Worm (Caenorhabditis elegans) whole organism, young adult: Measurements from ENCODE around the gene C01G5.7.

ENCODE experiments used
- B0261.1 ChIP-seq: sonication (generic microtip); optimal IDR thresholded peaks from 2 replicates; lab custom pipeline; 2016; ENCODE audit warnings: mild to moderate bottlenecking, missing genetic modification characterization, moderate library complexity, missing compliant biosample characterization
- F33H1.4 ChIP-seq: fragments of 200-800 bp; sonication (Bioruptor generic); IDR thresholded peaks from 2 replicates; pipeline ENCODE4 v1.3.6; 2022; ENCODE audit warnings: missing genetic modification reagents, missing genetic modification characterization, missing compliant biosample characterization
- Y53G8AR.9 ChIP-seq: fragments of 200-800 bp; sonication (Bioruptor generic); conservative IDR thresholded peaks from 2 replicates; pipeline ENCODE4 v1.3.6; 2022; ENCODE audit warnings: missing genetic modification reagents, missing genetic modification characterization, missing compliant biosample characterization
- dox-1 ChIP-seq: fragments of 200-800 bp; sonication (Bioruptor generic); IDR thresholded peaks from 2 replicates; pipeline ENCODE4 v1.3.6; 2022; ENCODE audit warnings: missing genetic modification reagents, missing genetic modification characterization, missing compliant biosample characterization
- him-1 ChIP-seq: sonication (generic microtip); optimal IDR thresholded peaks from 2 replicates; lab custom pipeline; 2016; ENCODE audit warnings: missing genotype, missing genetic modification reagents, missing genetic modification characterization, missing compliant biosample characterization
- hmg-20 ChIP-seq: fragments of 200-800 bp; sonication (Bioruptor generic); IDR thresholded peaks from 2 replicates; pipeline ENCODE4 v1.3.6; 2022; ENCODE audit warnings: missing genetic modification reagents, missing genetic modification characterization, missing compliant biosample characterization
- nfya-2 ChIP-seq: fragments of 200-800 bp; sonication (Bioruptor generic); IDR thresholded peaks from 2 replicates; pipeline ENCODE4 v1.3.6; 2022; ENCODE audit warnings: missing genetic modification reagents, missing genetic modification characterization, missing compliant biosample characterization
- rpc-1 ChIP-seq, 2 experiments: fragments of 150-350 bp in 1 of 2; sonication (generic microtip) in 1 of 2; optimal IDR thresholded peaks; 2 replicates each; lab custom pipeline; 2014 to 2018; ENCODE audit warnings: missing biosample characterization in 1 of 2, missing genetic modification characterization in 1 of 2, missing genetic modification reagents in 1 of 2, missing genotype in 1 of 2
- snpc-1.1 ChIP-seq: sonication (generic microtip); optimal IDR thresholded peaks from 2 replicates; lab custom pipeline; 2017; ENCODE audit warnings: missing genetic modification characterization, mild to moderate bottlenecking, missing compliant biosample characterization, antibody characterized with exemption, moderate library complexity, missing genotype, missing genetic modification reagents; ENCODE audit not compliant: insufficient read depth
- snpc-4 ChIP-seq, 5 experiments: fragments of 150-350 bp in 1 of 5; sonication (generic microtip) in 4 of 5; optimal IDR thresholded peaks; 2 replicates each; lab custom pipeline; 2014 to 2018; ENCODE audit warnings: missing genetic modification characterization in 5 of 5, missing biosample characterization in 3 of 5, antibody characterized with exemption in 2 of 5, mild to moderate bottlenecking in 2 of 5, missing compliant biosample characterization in 2 of 5, missing genotype in 2 of 5, moderate library complexity in 2 of 5, missing genetic modification reagents in 1 of 5
- tbp1 ChIP-seq: fragments of 200-800 bp; sonication (Bioruptor generic); optimal IDR thresholded peaks from 2 replicates; lab custom pipeline; 2018; ENCODE audit warnings: mild to moderate bottlenecking, missing genetic modification characterization, missing compliant biosample characterization
- ztf-28 ChIP-seq: fragments of 200-800 bp; sonication (Bioruptor generic); IDR thresholded peaks from 2 replicates; pipeline ENCODE4 v1.3.6; 2022; ENCODE audit warnings: missing genetic modification reagents, missing genetic modification characterization, missing compliant biosample characterization
- ztf-6 ChIP-seq: fragments of 200-800 bp; sonication (Bioruptor generic); IDR thresholded peaks from 2 replicates; pipeline ENCODE4 v1.3.6; 2022; ENCODE audit warnings: missing genetic modification reagents, missing genetic modification characterization, missing compliant biosample characterization

Gene C01G5.7

ce11 chrIV:6562039-6562438 lies 44.1 kb downstream of the C01G5.7 start:
- TF ChIP-seq B0261.1 (tag; lab: Kevin White, UChicago) = peak; percentile 39
- no peak for TF ChIP-seq snpc-4 (GFP tag; optimal IDR thresholded peaks at IDR 0.05; lab: Kevin White, UChicago)
- peak in 1 of 4 experiments; percentile 71 for TF ChIP-seq snpc-4 (tag; optimal IDR thresholded peaks at IDR 0.05; lab: Kevin White, UChicago)
- peak; percentile 32 for TF ChIP-seq him-1 (tag; lab: Kevin White, UChicago)
- no peak for TF ChIP-seq ztf-6 (GFP tag; lab: Robert Waterston, UW)
- no peak for TF ChIP-seq nfya-2 (GFP tag; lab: Robert Waterston, UW)
- peak; percentile 33 for TF ChIP-seq rpc-1 (optimal IDR thresholded peaks at IDR 0.05; lab: Kevin White, UChicago)
- TF ChIP-seq rpc-1 (tag; optimal IDR thresholded peaks at IDR 0.05; lab: Kevin White, UChicago) = peak; percentile 76
- peak; percentile 73 for TF ChIP-seq tbp1 (GFP tag; lab: Kevin White, UChicago)
- TF ChIP-seq dox-1 (GFP tag; lab: Robert Waterston, UW) = no peak
- TF ChIP-seq, all 124 proteins: peak for 5

- TF ChIP-seq snpc-4 (GFP tag; optimal IDR thresholded peaks at IDR 0.05; lab: Kevin White, UChicago) (peak; percentile 47), snpc-4 (tag; optimal IDR thresholded peaks at IDR 0.05; lab: Kevin White, UChicago) (peak; percentile 3 to 76 (median 66)), snpc-1.1 (tag; lab: Kevin White, UChicago) (peak; percentile 82), hmg-20 (GFP tag; lab: Robert Waterston, UW) (no peak), Y53G8AR.9 (GFP tag; lab: Robert Waterston, UW) (no peak), ztf-28 (GFP tag; lab: Robert Waterston, UW) (no peak), F33H1.4 (GFP tag; lab: Robert Waterston, UW) (no peak)
Observed at ce11 chrIV:6565605-6566004, 47.6 kb downstream of the C01G5.7 start.
